Fruit fly (Drosophila melanogaster): Measurements from ENCODE around the gene CG5114.

DNA sequence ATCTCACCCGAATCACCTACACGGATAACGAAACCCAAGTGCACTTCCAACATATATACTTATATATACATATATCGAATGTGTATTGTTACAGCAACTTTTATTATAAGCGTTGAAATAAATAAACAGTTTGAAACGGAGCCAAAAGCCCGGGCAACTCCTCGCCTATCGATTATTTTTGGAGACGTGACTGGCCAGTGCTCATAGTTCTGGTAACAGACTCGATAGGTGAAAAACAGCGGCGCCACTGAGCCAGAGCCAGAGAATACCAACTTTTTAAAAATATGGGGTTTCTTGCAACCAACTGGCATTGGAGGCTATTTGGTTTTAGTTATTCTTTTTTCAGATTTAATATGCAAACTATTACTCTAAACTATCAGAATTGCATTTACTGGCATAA lies 39.9 kb upstream of the CG5114 start:
- TF ChIP-seq hkb (optimal IDR thresholded peaks at IDR 0.05) (no peak), hkb (GFP tag; IDR thresholded peaks at IDR 0.05) (no peak), Meics (GFP tag; optimal IDR thresholded peaks at IDR 0.05) (no peak), CG7357 (GFP tag; IDR thresholded peaks at IDR 0.05) (no peak), kah (GFP tag; optimal IDR thresholded peaks at IDR 0.05) (no peak), h (optimal IDR thresholded peaks at IDR 0.05) (no peak), odd (GFP tag; optimal IDR thresholded peaks at IDR 0.05) (no peak), CG12391 (tag; optimal IDR thresholded peaks at IDR 0.05) (no peak), cato (GFP tag; optimal IDR thresholded peaks at IDR 0.05; ENCODE audit: borderline replicate concordance) (no peak), CG42726 (GFP tag; IDR thresholded peaks at IDR 0.05; ENCODE audit: partially characterized antibody) (no peak), CG13123 (GFP tag; optimal IDR thresholded peaks at IDR 0.05) (no peak), zen (tag; optimal IDR thresholded peaks at IDR 0.05) (no peak)

All from whole organism, embryonic.